Worm (Caenorhabditis elegans): ENCODE data around the gene spn-4.

spn-4 gene

ce11 chrV:6817184-6817583, 32.5 kb upstream of the spn-4 start, which contains the start of gene dmsr-14:
Gene dmsr-14 (minus strand): TSS chrV:6817284.
- TF ChIP-seq fkh-8 (tag; optimal IDR thresholded peaks at IDR 0.05), result peak; percentile 48
- peak; percentile 7 for TF ChIP-seq hlh-4 (tag; optimal IDR thresholded peaks at IDR 0.05)
- no peak for TF ChIP-seq ceh-90 (tag; optimal IDR thresholded peaks at IDR 0.05)

ce11 chrV:6813862-6814261, 29.2 kb upstream of the spn-4 start:
- TF ChIP-seq efl-1 (optimal IDR thresholded peaks at IDR 0.05), result no peak
- TF ChIP-seq efl-1 (GFP tag; optimal IDR thresholded peaks at IDR 0.05 in 1 of 2), result peak in 1 of 2 experiments; percentile 77
- no peak for TF ChIP-seq irx-1 (tag; optimal IDR thresholded peaks at IDR 0.05)

ce11 chrV:6811863-6812262, 27.2 kb upstream of the spn-4 start:
- TF ChIP-seq elt-2 (tag; optimal IDR thresholded peaks at IDR 0.05) (peak; percentile 77), tlp-1 (tag; optimal IDR thresholded peaks at IDR 0.05) (peak; percentile 50), unc-98 (GFP tag; IDR thresholded peaks at IDR 0.05) (no peak)

- TF ChIP-seq elt-2 (tag; optimal IDR thresholded peaks at IDR 0.05), result peak; percentile 32
- TF ChIP-seq vab-15 (tag; optimal IDR thresholded peaks at IDR 0.05), result no peak
- TF ChIP-seq nhr-85 (tag), result no peak
These were observed 25.4 kb upstream of the spn-4 start for ce11 chrV:6810091-6810490.

ce11 chrV:6808962-6809361, 24.3 kb upstream of the spn-4 start, which contains the start of gene dmsr-16:
Gene dmsr-16 (minus strand): TSS chrV:6809062.
- TF ChIP-seq unc-130 (tag; optimal IDR thresholded peaks at IDR 0.05) (no peak), fos-1 (tag; optimal IDR thresholded peaks at IDR 0.05) (no peak), pax-3 (tag; optimal IDR thresholded peaks at IDR 0.05) (no peak), ets-5 (GFP tag; IDR thresholded peaks at IDR 0.05) (no peak), dpl-1 (GFP tag; optimal IDR thresholded peaks at IDR 0.05) (no peak), nhr-237 (tag; optimal IDR thresholded peaks at IDR 0.05) (no peak), grh-1 (GFP tag; IDR thresholded peaks at IDR 0.05) (no peak), unc-86 (tag; optimal IDR thresholded peaks at IDR 0.05) (no peak), snpc-4 (tag; optimal IDR thresholded peaks at IDR 0.05) (no peak), lin-15B (tag; optimal IDR thresholded peaks at IDR 0.05) (no peak), ceh-8 (GFP tag; optimal IDR thresholded peaks at IDR 0.05) (no peak)

- no peak for TF ChIP-seq nhr-19 (GFP tag; conservative IDR thresholded peaks at IDR 0.05)
- no peak for TF ChIP-seq mdl-1 (tag; optimal IDR thresholded peaks at IDR 0.05)
- TF ChIP-seq Y116A8C.19 (tag; optimal IDR thresholded peaks at IDR 0.05; ENCODE audit: borderline replicate concordance), result no peak
- TF ChIP-seq grh-1 (GFP tag; IDR thresholded peaks at IDR 0.05), result no peak
- TF ChIP-seq nhr-85 (tag), result no peak
- TF ChIP-seq nhr-47 (tag; optimal IDR thresholded peaks at IDR 0.05), result no peak
- no peak for TF ChIP-seq lin-35 (GFP tag; optimal IDR thresholded peaks at IDR 0.05)
These were observed 21.6 kb upstream of the spn-4 start, which contains the start of gene dmsr-12 for ce11 chrV:6806340-6806739. Gene dmsr-12 (minus strand): TSS chrV:6806440.

- TF ChIP-seq elt-3 (tag; optimal IDR thresholded peaks at IDR 0.05) (no peak), unc-86 (tag; optimal IDR thresholded peaks at IDR 0.05) (no peak), ceh-88 (GFP tag; IDR thresholded peaks at IDR 0.05) (no peak), fkh-10 (GFP tag; optimal IDR thresholded peaks at IDR 0.05) (no peak), nhr-12 (tag; optimal IDR thresholded peaks at IDR 0.05) (no peak), efl-3 (GFP tag; optimal IDR thresholded peaks at IDR 0.05) (no peak), alr-1 (tag; optimal IDR thresholded peaks at IDR 0.05; ENCODE audit: borderline replicate concordance) (no peak), ztf-11 (tag; optimal IDR thresholded peaks at IDR 0.05) (no peak), fkh-8 (tag; optimal IDR thresholded peaks at IDR 0.05) (no peak), blmp-1 (tag; optimal IDR thresholded peaks at IDR 0.05) (no peak), hlh-17 (GFP tag; optimal IDR thresholded peaks at IDR 0.05; ENCODE audit: borderline replicate concordance) (no peak), skn-1 (tag; optimal IDR thresholded peaks at IDR 0.05) (no peak), swsn-7 (tag; optimal IDR thresholded peaks at IDR 0.05) (no peak), jun-1 (tag; optimal IDR thresholded peaks at IDR 0.05) (no peak)
These were observed 19.3 kb upstream of the spn-4 start, which contains the start of gene dmsr-11 for ce11 chrV:6803992-6804391. Gene dmsr-11 (minus strand): TSS chrV:6804092.
